Worm (Caenorhabditis elegans): ENCODE measurements around the gene txt-5.

- TF ChIP-seq him-1 (tag; optimal IDR thresholded peaks at IDR 0.05) = no peak
- TF ChIP-seq W03F9.2 (tag; optimal IDR thresholded peaks at IDR 0.05) = no peak
- TF ChIP-seq dao-5 (tag; optimal IDR thresholded peaks at IDR 0.05) = no peak
Measured at ce11 chrV:7804064-7804800, 32.7 kb downstream of the txt-5 start, which contains the start of gene uvs-1.

Measured in whole organism, L4/young adult.